Fruit fly (Drosophila melanogaster) whole organism, embryonic: ENCODE measurements around the gene gukh.

Experiments
- Ada2b ChIP-seq: fragments of 200-800 bp; sonication (Bioruptor generic); IDR thresholded peaks from 2 replicates; pipeline ENCODE4 v1.3.6; 2022; ENCODE audit warnings: missing biosample characterization, missing genetic modification characterization
- Aef1 ChIP-seq: fragments of 200-800 bp; sonication (Bioruptor generic); IDR thresholded peaks from 3 replicates; pipeline ENCODE4 v1.3.6; 2022; ENCODE audit warnings: missing biosample characterization, missing genetic modification characterization
- Asciz ChIP-seq: fragments of 200-800 bp; sonication (Bioruptor generic); optimal IDR thresholded peaks from 2 replicates; lab custom pipeline; 2017; ENCODE audit warnings: missing biosample characterization, mild to moderate bottlenecking, missing genetic modification characterization, missing genetic modification reagents
- Atf6 ChIP-seq: fragments of 200-800 bp; sonication (Bioruptor generic); IDR thresholded peaks from 2 replicates; pipeline ENCODE4 v1.3.6; 2022; ENCODE audit warnings: missing biosample characterization, missing genetic modification characterization
- CG10543 ChIP-seq: fragments of 200-800 bp; sonication (Bioruptor generic); optimal IDR thresholded peaks from 3 replicates; lab custom pipeline; 2017; ENCODE audit warnings: missing biosample characterization, mild to moderate bottlenecking, missing genetic modification characterization, moderate library complexity
- CG10654 ChIP-seq: fragments of 200-800 bp; sonication (Bioruptor generic); optimal IDR thresholded peaks from 2 replicates; lab custom pipeline; 2016; ENCODE audit warnings: missing biosample characterization, missing genetic modification characterization
- CG10959 ChIP-seq: fragments of 200-800 bp; sonication (Bioruptor generic); IDR thresholded peaks from 2 replicates; pipeline ENCODE4 v1.3.6; 2022; ENCODE audit warnings: missing biosample characterization, missing genetic modification characterization
- CG12071 ChIP-seq: fragments of 200-800 bp; sonication (Bioruptor generic); optimal IDR thresholded peaks from 3 replicates; lab custom pipeline; 2018; ENCODE audit warnings: missing biosample characterization, mild to moderate bottlenecking, missing genetic modification characterization
- CG1233 ChIP-seq: fragments of 200-800 bp; sonication (Bioruptor generic); optimal IDR thresholded peaks from 4 replicates; lab custom pipeline; 2018; ENCODE audit warnings: missing biosample characterization, mild to moderate bottlenecking, missing genetic modification characterization
- CG1792 ChIP-seq: fragments of 200-800 bp; sonication (Bioruptor generic); optimal IDR thresholded peaks from 2 replicates; lab custom pipeline; 2016; ENCODE audit warnings: missing biosample characterization, missing genetic modification characterization
- CG2678 ChIP-seq: fragments of 200-800 bp; sonication (Bioruptor generic); optimal IDR thresholded peaks from 3 replicates; lab custom pipeline; 2019; ENCODE audit warnings: missing biosample characterization, mild to moderate bottlenecking, missing genetic modification characterization, moderate library complexity
- CG2712 ChIP-seq: fragments of 200-800 bp; optimal IDR thresholded peaks from 3 replicates; lab custom pipeline; 2019; ENCODE audit warnings: missing biosample characterization, mild to moderate bottlenecking, missing genetic modification characterization, moderate library complexity
- CG31441 ChIP-seq: fragments of 200-800 bp; sonication (Bioruptor generic); IDR thresholded peaks from 2 replicates; pipeline ENCODE4 v1.3.6; 2022; ENCODE audit warnings: missing biosample characterization, missing genetic modification characterization
- CG4730 ChIP-seq: fragments of 200-800 bp; sonication (Bioruptor generic); IDR thresholded peaks from 2 replicates; pipeline ENCODE4 v1.3.6; 2022; ENCODE audit warnings: missing biosample characterization, missing genetic modification characterization
- CG7987 ChIP-seq: fragments of 200-800 bp; sonication (Bioruptor generic); optimal IDR thresholded peaks from 2 replicates; lab custom pipeline; 2018; ENCODE audit warnings: missing biosample characterization, mild to moderate bottlenecking, missing genetic modification characterization, moderate library complexity
- CG8924 ChIP-seq: fragments of 200-800 bp; optimal IDR thresholded peaks from 3 replicates; lab custom pipeline; 2019; ENCODE audit warnings: missing biosample characterization, mild to moderate bottlenecking, missing genetic modification characterization, moderate library complexity
- E2f2 ChIP-seq: fragments of 200-800 bp; sonication (Bioruptor generic); IDR thresholded peaks from 2 replicates; pipeline ENCODE4 v1.3.6; 2022; ENCODE audit warnings: missing biosample characterization, missing genetic modification characterization
- Eip74EF ChIP-seq, 2 experiments: fragments of 200-800 bp in 1 of 2; fragments of >200 bp in 1 of 2; sonication (Bioruptor generic) in 1 of 2; optimal IDR thresholded peaks; 2 replicates each; lab custom pipeline; 2017 to 2019; ENCODE audit warnings: missing biosample characterization in 2 of 2, missing genetic modification characterization in 2 of 2, mild to moderate bottlenecking in 1 of 2, moderate library complexity in 1 of 2
- H15 ChIP-seq: fragments of 200-800 bp; sonication (Bioruptor generic); IDR thresholded peaks from 3 replicates; pipeline ENCODE4 v1.3.6; 2022; ENCODE audit warnings: missing biosample characterization, missing genetic modification characterization
- Hmr ChIP-seq: fragments of 200-800 bp; sonication (Bioruptor generic); optimal IDR thresholded peaks from 3 replicates; lab custom pipeline; 2017; ENCODE audit warnings: mild to moderate bottlenecking, missing biosample characterization, missing genetic modification reagents, missing genetic modification characterization
- Hr78 ChIP-seq, 2 experiments: fragments of 200-800 bp in 1 of 2; fragments of >200 bp in 1 of 2; sonication (Bioruptor generic) in 1 of 2; optimal IDR thresholded peaks; 2 replicates each; lab custom pipeline; 2017 to 2019; ENCODE audit warnings: missing biosample characterization in 2 of 2, missing genetic modification characterization in 2 of 2, mild to moderate bottlenecking in 1 of 2, moderate library complexity in 1 of 2
- MTF-1 ChIP-seq: fragments of 200-800 bp; sonication (Bioruptor generic); optimal IDR thresholded peaks from 2 replicates; lab custom pipeline; 2018; ENCODE audit warnings: missing biosample characterization, mild to moderate bottlenecking, missing genetic modification characterization, borderline replicate concordance
- Med ChIP-seq: fragments of 200-800 bp; sonication (Bioruptor generic); peaks from one replicate; lab custom pipeline; 2016; ENCODE audit warnings: missing biosample characterization, missing genetic modification characterization, mild to moderate bottlenecking, inconsistent platforms, moderate library complexity
- Neu2 ChIP-seq: fragments of 200-800 bp; sonication (Bioruptor generic); optimal IDR thresholded peaks from 3 replicates; lab custom pipeline; 2016; ENCODE audit warnings: missing biosample characterization, missing genetic modification characterization, borderline replicate concordance
- Optix ChIP-seq: fragments of 200-800 bp; sonication (Bioruptor generic); IDR thresholded peaks from 3 replicates; pipeline ENCODE4 v1.3.6; 2022; ENCODE audit warnings: missing biosample characterization, missing genetic modification characterization
- Pdp1 ChIP-seq, 2 experiments: fragments of 200-800 bp; sonication (Bioruptor generic); optimal IDR thresholded peaks; 3 replicates each; lab custom pipeline; 2016; ENCODE audit warnings: missing biosample characterization in 2 of 2, missing genetic modification characterization in 2 of 2, mild to moderate bottlenecking in 1 of 2, moderate library complexity in 1 of 2
- Scr ChIP-seq: fragments of 200-800 bp; sonication (Bioruptor generic); IDR thresholded peaks from 2 replicates; pipeline ENCODE4 v1.3.6; 2022; ENCODE audit warnings: missing biosample characterization, missing genetic modification characterization; ENCODE audit not compliant: partially characterized antibody
- TFAM ChIP-seq: fragments of 200-800 bp; sonication (Bioruptor generic); optimal IDR thresholded peaks from 2 replicates; lab custom pipeline; 2017; ENCODE audit warnings: missing biosample characterization, missing genetic modification characterization, inconsistent platforms
- chn ChIP-seq: fragments of 200-800 bp; sonication (Bioruptor generic); optimal IDR thresholded peaks from 2 replicates; lab custom pipeline; 2016; ENCODE audit warnings: missing biosample characterization, missing genetic modification characterization
- crc ChIP-seq: fragments of 200-800 bp; sonication (Bioruptor generic); optimal IDR thresholded peaks from 2 replicates; lab custom pipeline; 2016; ENCODE audit warnings: missing biosample characterization, missing genetic modification characterization
- cwo ChIP-seq: fragments of 200-800 bp; sonication (Bioruptor generic); optimal IDR thresholded peaks from 3 replicates; lab custom pipeline; 2017; ENCODE audit warnings: missing biosample characterization, missing genetic modification characterization, mild to moderate bottlenecking, moderate library complexity, missing genetic modification reagents
- dmrt99B ChIP-seq: fragments of 200-800 bp; sonication (Bioruptor generic); optimal IDR thresholded peaks from 2 replicates; lab custom pipeline; 2018; ENCODE audit warnings: missing biosample characterization, mild to moderate bottlenecking, missing genetic modification characterization, moderate library complexity
- grau ChIP-seq: fragments of 200-800 bp; optimal IDR thresholded peaks from 3 replicates; lab custom pipeline; 2019; ENCODE audit warnings: missing biosample characterization, mild to moderate bottlenecking, missing genetic modification characterization, moderate library complexity
- ham ChIP-seq: fragments of 200-800 bp; sonication (Bioruptor generic); IDR thresholded peaks from 2 replicates; pipeline ENCODE4 v1.3.6; 2022; ENCODE audit warnings: missing biosample characterization, missing genetic modification characterization
- kay ChIP-seq: fragments of 200-800 bp; sonication (Bioruptor generic); optimal IDR thresholded peaks from 2 replicates; lab custom pipeline; 2016; ENCODE audit warnings: missing biosample characterization, missing genetic modification characterization
- knrl ChIP-seq: fragments of 200-800 bp; sonication (Bioruptor generic); IDR thresholded peaks from 3 replicates; pipeline ENCODE4 v1.3.6; 2022; ENCODE audit warnings: missing biosample characterization, missing genetic modification characterization; ENCODE audit not compliant: partially characterized antibody
- lab ChIP-seq: fragments of 200-800 bp; sonication (Bioruptor generic); optimal IDR thresholded peaks from 3 replicates; lab custom pipeline; 2017; ENCODE audit warnings: missing biosample characterization, missing genetic modification characterization, mild to moderate bottlenecking, moderate library complexity, missing genetic modification reagents
- lbe ChIP-seq: fragments of 200-800 bp; sonication (Bioruptor generic); optimal IDR thresholded peaks from 2 replicates; lab custom pipeline; 2016; ENCODE audit warnings: missing biosample characterization, mild to moderate bottlenecking, missing genetic modification characterization
- nau ChIP-seq: fragments of 200-800 bp; sonication (Bioruptor generic); optimal IDR thresholded peaks from 3 replicates; lab custom pipeline; 2017; ENCODE audit warnings: missing biosample characterization, mild to moderate bottlenecking, missing genetic modification characterization, missing genetic modification reagents
- pho ChIP-seq: fragments of 200-800 bp; sonication (Bioruptor generic); optimal IDR thresholded peaks from 2 replicates; lab custom pipeline; 2016; ENCODE audit warnings: missing biosample characterization, missing genetic modification characterization
- phol ChIP-seq: fragments of 200-800 bp; sonication (Bioruptor generic); optimal IDR thresholded peaks from 3 replicates; lab custom pipeline; 2018; ENCODE audit warnings: missing biosample characterization, mild to moderate bottlenecking, missing genetic modification characterization, moderate library complexity
- pzg ChIP-seq: fragments of 200-800 bp; sonication (Bioruptor generic); optimal IDR thresholded peaks from 3 replicates; lab custom pipeline; 2018; ENCODE audit warnings: missing biosample characterization, mild to moderate bottlenecking, missing genetic modification characterization, moderate library complexity
- sens ChIP-seq: fragments of 200-800 bp; sonication (Bioruptor generic); peaks from one replicate; lab custom pipeline; 2016; ENCODE audit warnings: missing biosample characterization, missing genetic modification characterization
- sens-2 ChIP-seq: fragments of 200-800 bp; sonication (Bioruptor generic); IDR thresholded peaks from 2 replicates; pipeline ENCODE4 v1.3.6; 2022; ENCODE audit warnings: missing biosample characterization, missing genetic modification characterization
- seq ChIP-seq: fragments of 200-800 bp; sonication (Bioruptor generic); IDR thresholded peaks from 2 replicates; pipeline ENCODE4 v1.3.6; 2022; ENCODE audit warnings: missing biosample characterization, missing genetic modification characterization
- stwl ChIP-seq: fragments of 200-800 bp; sonication (Bioruptor generic); optimal IDR thresholded peaks from 3 replicates; lab custom pipeline; 2018; ENCODE audit warnings: missing biosample characterization, mild to moderate bottlenecking, missing genetic modification characterization, moderate library complexity
- tup ChIP-seq: fragments of 200-800 bp; sonication (Bioruptor generic); optimal IDR thresholded peaks from 2 replicates; lab custom pipeline; 2016; ENCODE audit warnings: missing biosample characterization, mild to moderate bottlenecking, missing genetic modification characterization, moderate library complexity

The gukh gene

DNA sequence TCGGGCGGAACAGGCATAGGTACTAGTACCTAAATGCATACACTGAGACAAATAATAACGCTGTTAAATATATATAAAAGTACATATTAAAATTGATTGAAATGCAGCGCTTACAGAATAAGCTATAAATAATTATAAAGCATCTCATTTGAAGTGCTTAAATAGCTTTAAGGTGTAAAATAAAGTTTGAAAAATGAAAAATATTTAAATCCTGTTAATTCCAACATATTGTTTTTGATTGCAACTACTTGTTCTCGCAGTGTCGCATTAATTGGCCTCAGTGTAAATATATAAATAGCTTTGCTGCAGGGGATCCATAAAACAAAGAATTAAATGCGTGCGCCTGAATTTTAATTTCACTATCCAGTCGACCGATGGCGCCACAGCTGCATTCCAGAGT is 74.6 kb downstream of the gukh start (continued):
- TF ChIP-seq TFAM (GFP tag; lab: Kevin White, UChicago) (no peak), sens-2 (GFP tag; lab: Robert Waterston, UW) (no peak), sens (GFP tag; lab: Kevin White, UChicago) (peak; percentile 78), cwo (GFP tag; lab: Kevin White, UChicago) (no peak), CG10959 (GFP tag; lab: Robert Waterston, UW) (no peak), CG8924 (no peak), seq (GFP tag; lab: Robert Waterston, UW) (no peak), CG10543 (GFP tag; lab: Kevin White, UChicago) (no peak), CG2712 (tag; lab: Kevin White, UChicago) (peak; percentile 33), CG10654 (GFP tag; lab: Kevin White, UChicago) (no peak), Aef1 (GFP tag; lab: Robert Waterston, UW) (no peak), stwl (no peak), knrl (GFP tag; lab: Robert Waterston, UW) (no peak), Ada2b (GFP tag; lab: Robert Waterston, UW) (no peak), phol (tag; lab: Kevin White, UChicago) (peak; percentile 15), E2f2 (GFP tag; lab: Robert Waterston, UW) (no peak), CG2678 (tag; lab: Kevin White, UChicago) (peak; percentile 5), CG4730 (no peak)

dm6 chr3R:19059285-19059684 is 75.5 kb downstream of the gukh start:
- TF ChIP-seq H15: no peak
- TF ChIP-seq crc (GFP tag; lab: Kevin White, UChicago): no peak
- 0 out of 3 replicates have a peak, but pooled peaks have one; percentile 3 for TF ChIP-seq knrl (GFP tag; lab: Robert Waterston, UW)

dm6 chr3R:19060173-19060572 is 76.3 kb downstream of the gukh start:
- TF ChIP-seq Scr: no peak
- TF ChIP-seq Hr78 (GFP tag; optimal IDR thresholded peaks at IDR 0.05; lab: Kevin White, UChicago): peak in 1 of 2 experiments; percentile 57
- no peak for TF ChIP-seq pzg (GFP tag; lab: Kevin White, UChicago)
- TF ChIP-seq CG7987 (GFP tag; lab: Kevin White, UChicago): peak; percentile 17
- no peak for TF ChIP-seq Hmr
- no peak for TF ChIP-seq grau (tag; lab: Kevin White, UChicago)
- no peak for TF ChIP-seq MTF-1 (GFP tag; lab: Kevin White, UChicago)
- TF ChIP-seq kay (GFP tag; lab: Kevin White, UChicago): no peak
- peak; percentile 54 for TF ChIP-seq Asciz
- peak; percentile 22 for TF ChIP-seq CG2678 (tag; lab: Kevin White, UChicago)
- TF ChIP-seq lbe (GFP tag; lab: Kevin White, UChicago): no peak
- TF ChIP-seq CG12071 (GFP tag; lab: Kevin White, UChicago): peak; percentile 11
- no peak for TF ChIP-seq dmrt99B (tag; lab: Kevin White, UChicago)
- peak; percentile 17 for TF ChIP-seq lab (GFP tag; lab: Kevin White, UChicago)
- TF ChIP-seq Optix (GFP tag; lab: Robert Waterston, UW): no peak
- TF ChIP-seq Pdp1 (GFP tag; optimal IDR thresholded peaks at IDR 0.05; lab: Kevin White, UChicago): peak in 1 of 2 experiments; percentile 78
- no peak for TF ChIP-seq chn
- no peak for TF ChIP-seq pho (GFP tag; lab: Kevin White, UChicago)
- no peak for TF ChIP-seq tup
- TF ChIP-seq CG1792: no peak
- TF ChIP-seq nau (GFP tag; lab: Kevin White, UChicago): peak; percentile 17
- no peak; the same call in 1 of the 2 replicates for TF ChIP-seq Atf6
- 0 out of 2 replicates have a peak, but pooled peaks have one; percentile 9 for TF ChIP-seq CG31441
- TF ChIP-seq Neu2 (GFP tag; lab: Kevin White, UChicago): no peak
- peak in 1 of 2 experiments; percentile 13 for TF ChIP-seq Eip74EF (GFP tag; optimal IDR thresholded peaks at IDR 0.05; lab: Kevin White, UChicago)
- TF ChIP-seq ham (GFP tag; lab: Robert Waterston, UW): no peak
- peak; percentile 20 for TF ChIP-seq Med (GFP tag; lab: Kevin White, UChicago)
- peak; percentile 8 for TF ChIP-seq CG1233
